Fruit fly (Drosophila melanogaster): ENCODE data around the gene TkR99D.

The TkR99D gene

dm6 chr3R:30012602-30013489 is 43.6 kb upstream of the TkR99D start (continued):
- no peak for TF ChIP-seq MESR4 (GFP tag; optimal IDR thresholded peaks at IDR 0.05)
- no peak for TF ChIP-seq hb (GFP tag; IDR thresholded peaks at IDR 0.05; ENCODE audit: partially characterized antibody)
- TF ChIP-seq Hmx (GFP tag; optimal IDR thresholded peaks at IDR 0.05), result no peak
- no peak for TF ChIP-seq ftz-f1 (GFP tag; optimal IDR thresholded peaks at IDR 0.05)
- no peak for TF ChIP-seq CG13894 (tag; optimal IDR thresholded peaks at IDR 0.05)
- no peak for TF ChIP-seq CG30431 (GFP tag; optimal IDR thresholded peaks at IDR 0.05)
- peak; percentile 49; the same call in 1 of the 2 replicates for TF ChIP-seq NFAT (GFP tag; IDR thresholded peaks at IDR 0.05)
- TF ChIP-seq Oaz (GFP tag; IDR thresholded peaks at IDR 0.05), result no peak
- TF ChIP-seq pb (GFP tag; optimal IDR thresholded peaks at IDR 0.05), result no peak
- TF ChIP-seq Hr3 (GFP tag; optimal IDR thresholded peaks at IDR 0.05), result no peak
- TF ChIP-seq z (GFP tag; IDR thresholded peaks at IDR 0.05), result no peak
- TF ChIP-seq H2.0 (GFP tag; IDR thresholded peaks at IDR 0.05), result 0 out of 2 replicates have a peak, but pooled peaks have one; percentile 19
- no peak for TF ChIP-seq oc (tag; optimal IDR thresholded peaks at IDR 0.05)
- no peak for TF ChIP-seq run (tag; optimal IDR thresholded peaks at IDR 0.05)
- peak; percentile 42; the same call in 1 of the 3 replicates for TF ChIP-seq otp (GFP tag; IDR thresholded peaks at IDR 0.05)
- no peak for TF ChIP-seq seq (GFP tag; IDR thresholded peaks at IDR 0.05)
- TF ChIP-seq tx (GFP tag; optimal IDR thresholded peaks at IDR 0.05), result no peak
- no peak for TF ChIP-seq ato (GFP tag; IDR thresholded peaks at IDR 0.05; ENCODE audit: partially characterized antibody)
- TF ChIP-seq toy (GFP tag; IDR thresholded peaks at IDR 0.05), result 0 out of 2 replicates have a peak, but pooled peaks have one; percentile 11
- TF ChIP-seq dpn (GFP tag; optimal IDR thresholded peaks at IDR 0.05), result peak in 1 of 2 experiments; percentile 19
- TF ChIP-seq chn (GFP tag; optimal IDR thresholded peaks at IDR 0.05), result no peak
- TF ChIP-seq lmd (GFP tag; IDR thresholded peaks at IDR 0.05), result peak; percentile 42; the same call in 1 of the 2 replicates
- no peak for TF ChIP-seq CG4404 (GFP tag; IDR thresholded peaks at IDR 0.05)
- peak; percentile 56 for TF ChIP-seq lab (GFP tag; optimal IDR thresholded peaks at IDR 0.05)
- TF ChIP-seq CG32532 (GFP tag; IDR thresholded peaks at IDR 0.05), result peak; percentile 83
- TF ChIP-seq Tbp (GFP tag; optimal IDR thresholded peaks at IDR 0.05), result no peak
- TF ChIP-seq ac (GFP tag; optimal IDR thresholded peaks at IDR 0.05), result no peak
- TF ChIP-seq Trl (optimal IDR thresholded peaks at IDR 0.05), result no peak
- TF ChIP-seq Trl (GFP tag; optimal IDR thresholded peaks at IDR 0.05), result no peak
- TF ChIP-seq bowl (GFP tag; IDR thresholded peaks at IDR 0.05), result no peak
- TF ChIP-seq sna (GFP tag; IDR thresholded peaks at IDR 0.05; ENCODE audit: partially characterized antibody), result no peak
- no peak for TF ChIP-seq dmrt11E (tag; optimal IDR thresholded peaks at IDR 0.05)
- TF ChIP-seq CG3995 (GFP tag; optimal IDR thresholded peaks at IDR 0.05), result no peak
- 0 out of 2 replicates have a peak, but pooled peaks have one; percentile 16 for TF ChIP-seq CG32772 (GFP tag; IDR thresholded peaks at IDR 0.05)
- TF ChIP-seq CG9932 (GFP tag; IDR thresholded peaks at IDR 0.05), result peak; percentile 73
- 0 out of 2 replicates have a peak, but pooled peaks have one; percentile 42 for TF ChIP-seq CG14441 (GFP tag; IDR thresholded peaks at IDR 0.05)
- TF ChIP-seq Med (GFP tag), result peak; percentile 91
- no peak for TF ChIP-seq bbx (GFP tag; IDR thresholded peaks at IDR 0.05; ENCODE audit: partially characterized antibody)
- no peak for TF ChIP-seq B-H1 (GFP tag; IDR thresholded peaks at IDR 0.05)
- TF ChIP-seq exex (tag; optimal IDR thresholded peaks at IDR 0.05), result peak; percentile 64
- TF ChIP-seq ttk (GFP tag; IDR thresholded peaks at IDR 0.05), result 0 out of 2 replicates have a peak, but pooled peaks have one; percentile 9
- peak; percentile 25 for TF ChIP-seq sug (tag; optimal IDR thresholded peaks at IDR 0.05)
- no peak for TF ChIP-seq sqz (GFP tag; optimal IDR thresholded peaks at IDR 0.05)
- no peak for TF ChIP-seq CG10209 (GFP tag; optimal IDR thresholded peaks at IDR 0.05)
- peak; percentile 20 for TF ChIP-seq Vsx1 (GFP tag; optimal IDR thresholded peaks at IDR 0.05)
- TF ChIP-seq btn (GFP tag; optimal IDR thresholded peaks at IDR 0.05), result no peak
- no peak for TF ChIP-seq CG5245 (GFP tag; optimal IDR thresholded peaks at IDR 0.05)
- TF ChIP-seq fd3F (GFP tag; optimal IDR thresholded peaks at IDR 0.05), result no peak
- no peak for TF ChIP-seq CG15601 (tag; optimal IDR thresholded peaks at IDR 0.05)
- TF ChIP-seq CG10959 (GFP tag; IDR thresholded peaks at IDR 0.05), result no peak
